Fruit fly (Drosophila melanogaster) whole organism, wandering third instar larva: Measurements from ENCODE around the gene Roc1a.

Source experiments
- Dif ChIP-seq: fragments of 200-275, 200-300 bp; sonication (Bioruptor generic); optimal IDR thresholded peaks from 2 replicates; lab custom pipeline; 2018; ENCODE audit warnings: missing biosample characterization, missing genetic modification characterization; ENCODE audit not compliant: partially characterized antibody
- N ChIP-seq: fragments of >200 bp; optimal IDR thresholded peaks from 2 replicates; lab custom pipeline; 2018; ENCODE audit warnings: missing biosample characterization, missing external identifiers, missing genetic modification characterization
- OdsH ChIP-seq: fragments of 200-800 bp; sonication (Bioruptor generic); optimal IDR thresholded peaks from 2 replicates; lab custom pipeline; 2016; ENCODE audit warnings: missing biosample characterization, mild to moderate bottlenecking, missing genetic modification characterization
- Rel ChIP-seq, 2 experiments: fragments of 200-800 bp; sonication (Bioruptor generic) in 1 of 2; optimal IDR thresholded peaks; 2 replicates in 1 of 2; 3 replicates in 1 of 2; lab custom pipeline; 2016 to 2019; ENCODE audit warnings: mild to moderate bottlenecking in 2 of 2, missing biosample characterization in 2 of 2, missing genetic modification characterization in 2 of 2, moderate library complexity in 1 of 2
- dsf ChIP-seq: sonication (Bioruptor generic); optimal IDR thresholded peaks from 2 replicates; lab custom pipeline; 2016; ENCODE audit warnings: missing biosample characterization, missing genetic modification characterization, borderline replicate concordance
- foxo ChIP-seq, 2 experiments: fragments of 200-800 bp; sonication (Bioruptor generic); optimal IDR thresholded peaks; 2 replicates in 1 of 2; 3 replicates in 1 of 2; lab custom pipeline; 2016 to 2017; ENCODE audit warnings: missing biosample characterization in 2 of 2, missing genetic modification characterization in 2 of 2
- fru ChIP-seq: fragments of 200-800 bp; sonication (Bioruptor generic); optimal IDR thresholded peaks from 3 replicates; lab custom pipeline; 2016; ENCODE audit warnings: missing biosample characterization, mild to moderate bottlenecking, missing genetic modification characterization
- lola ChIP-seq: fragments of >200 bp; optimal IDR thresholded peaks from 2 replicates; lab custom pipeline; 2017; ENCODE audit warnings: missing biosample characterization, missing genetic modification characterization
- pan ChIP-seq: fragments of >200 bp; optimal IDR thresholded peaks from 2 replicates; lab custom pipeline; 2017
- sage ChIP-seq: fragments of 200-800 bp; sonication (Bioruptor generic); optimal IDR thresholded peaks from 2 replicates; lab custom pipeline; 2016; ENCODE audit warnings: missing biosample characterization, mild to moderate bottlenecking, missing genetic modification characterization
- tai ChIP-seq: sonication (Bioruptor generic); optimal IDR thresholded peaks from 2 replicates; lab custom pipeline; 2016; ENCODE audit warnings: missing biosample characterization, missing genetic modification characterization
- usp ChIP-seq: fragments of >200 bp; optimal IDR thresholded peaks from 2 replicates; lab custom pipeline; 2017; ENCODE audit warnings: missing biosample characterization, missing genetic modification characterization

DNA sequence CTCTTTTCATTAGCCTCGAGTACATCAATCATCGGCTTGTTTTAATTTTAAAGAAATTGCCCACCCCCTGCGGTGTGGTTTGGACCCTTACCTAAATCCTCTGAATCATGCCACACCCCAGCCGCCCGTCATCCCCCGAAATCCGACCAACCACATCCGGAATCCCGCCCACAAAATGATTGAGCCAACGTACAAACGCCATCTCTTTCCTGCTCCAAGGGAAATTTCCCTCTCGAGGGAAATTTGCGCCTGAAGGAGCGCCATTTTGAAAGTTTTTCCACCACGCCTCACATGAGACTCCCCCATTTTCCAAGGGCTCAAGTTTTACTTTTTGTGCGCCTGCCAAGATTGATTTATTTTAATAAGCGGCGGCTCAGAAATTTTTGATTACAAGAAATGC, 37.1 kb upstream of the Roc1a start:
- TF ChIP-seq fru (GFP tag; lab: Kevin White, UChicago) = no peak
- no peak for TF ChIP-seq Rel (GFP tag; optimal IDR thresholded peaks at IDR 0.05; lab: Kevin White, UChicago)
- TF ChIP-seq Rel (tag; optimal IDR thresholded peaks at IDR 0.05; lab: Kevin White, UChicago) = no peak
- no peak for TF ChIP-seq Dif (GFP tag; lab: Kevin White, UChicago)
- TF ChIP-seq N (GFP tag; lab: Kevin White, UChicago) = no peak
- TF ChIP-seq sage (GFP tag; lab: Kevin White, UChicago) = no peak
- no peak for TF ChIP-seq usp (GFP tag; lab: Kevin White, UChicago)
- no peak for TF ChIP-seq dsf (GFP tag; lab: Kevin White, UChicago)
- no peak for TF ChIP-seq foxo (GFP tag; optimal IDR thresholded peaks at IDR 0.05; lab: Kevin White, UChicago)
- TF ChIP-seq lola (GFP tag; lab: Kevin White, UChicago) = no peak
- TF ChIP-seq pan (lab: Kevin White, UChicago) = no peak
- TF ChIP-seq OdsH (GFP tag; lab: Kevin White, UChicago) = no peak
- TF ChIP-seq tai = no peak
